Worm (Caenorhabditis elegans) whole organism, L3 larva: ENCODE results near the gene T25D10.1.

ENCODE experiments used
- R02D3.7 ChIP-seq: fragments of 150-350 bp; optimal IDR thresholded peaks from 2 replicates; lab custom pipeline; 2014; ENCODE audit warnings: missing biosample characterization, missing genetic modification characterization
- ZK546.5 ChIP-seq: sonication (generic microtip); optimal IDR thresholded peaks from 2 replicates; lab custom pipeline; 2017; ENCODE audit warnings: missing biosample characterization, missing genetic modification characterization
- aly-2 ChIP-seq: fragments of 150-350 bp; optimal IDR thresholded peaks from 2 replicates; lab custom pipeline; 2014; ENCODE audit warnings: missing biosample characterization, missing genetic modification characterization
- ama-1 ChIP-seq: fragments of 150-350 bp; optimal IDR thresholded peaks from 2 replicates; lab custom pipeline; 2018
- ceh-16 ChIP-seq: sonication (generic microtip); optimal IDR thresholded peaks from 2 replicates; lab custom pipeline; 2017; ENCODE audit warnings: missing biosample characterization, missing genetic modification characterization
- ceh-28 ChIP-seq: fragments of 150-350 bp; optimal IDR thresholded peaks from 2 replicates; lab custom pipeline; 2014; ENCODE audit warnings: missing biosample characterization, missing genetic modification reagents, missing genetic modification characterization
- ceh-82 ChIP-seq: fragments of 150-350 bp; optimal IDR thresholded peaks from 2 replicates; lab custom pipeline; 2014; ENCODE audit warnings: missing biosample characterization, missing genetic modification characterization
- ceh-9 ChIP-seq: sonication (generic microtip); optimal IDR thresholded peaks from 2 replicates; lab custom pipeline; 2018; ENCODE audit warnings: missing biosample characterization, missing genetic modification characterization
- daf-12 ChIP-seq: fragments of 150-350 bp; optimal IDR thresholded peaks from 2 replicates; lab custom pipeline; 2014; ENCODE audit warnings: missing biosample characterization, missing genetic modification reagents, missing genetic modification characterization
- egl-27 ChIP-seq: sonication (generic microtip); optimal IDR thresholded peaks from 4 replicates; lab custom pipeline; 2017; ENCODE audit warnings: missing biosample characterization, missing genetic modification reagents, missing genetic modification characterization
- egl-5 ChIP-seq: fragments of 150-350 bp; optimal IDR thresholded peaks from 2 replicates; lab custom pipeline; 2017; ENCODE audit warnings: missing biosample characterization, missing genetic modification reagents, missing genetic modification characterization, inconsistent platforms
- elt-1 ChIP-seq: fragments of 150-350 bp; optimal IDR thresholded peaks from 2 replicates; lab custom pipeline; 2014; ENCODE audit warnings: missing biosample characterization, missing genetic modification characterization
- elt-2 ChIP-seq: sonication (generic microtip); optimal IDR thresholded peaks from 2 replicates; lab custom pipeline; 2016; ENCODE audit warnings: missing genetic modification reagents, mild to moderate bottlenecking, missing genetic modification characterization, missing compliant biosample characterization
- eor-1 ChIP-seq, 2 experiments: fragments of 150-350 bp; optimal IDR thresholded peaks; 2 replicates each; lab custom pipeline; 2014 to 2018; ENCODE audit warnings: missing biosample characterization in 2 of 2, missing genetic modification characterization in 2 of 2
- fkh-10 ChIP-seq: sonication (generic microtip); optimal IDR thresholded peaks from 2 replicates; lab custom pipeline; 2017; ENCODE audit warnings: missing biosample characterization, missing genetic modification reagents, missing genetic modification characterization
- fos-1 ChIP-seq: fragments of 150-350 bp; optimal IDR thresholded peaks from 2 replicates; lab custom pipeline; 2014; ENCODE audit warnings: missing biosample characterization, missing genetic modification characterization
- hmg-11 ChIP-seq: sonication (generic microtip); optimal IDR thresholded peaks from 2 replicates; lab custom pipeline; 2016; ENCODE audit warnings: missing genetic modification characterization, missing compliant biosample characterization
- lin-15B ChIP-seq: fragments of 150-350 bp; optimal IDR thresholded peaks from 2 replicates; lab custom pipeline; 2014; ENCODE audit warnings: missing biosample characterization, missing genetic modification characterization
- lin-39 ChIP-seq: fragments of 150-350 bp; optimal IDR thresholded peaks from 2 replicates; lab custom pipeline; 2018; ENCODE audit warnings: missing biosample characterization, missing genetic modification reagents, missing genetic modification characterization
- mdl-1 ChIP-seq: fragments of 150-350 bp; optimal IDR thresholded peaks from 2 replicates; lab custom pipeline; 2014; ENCODE audit warnings: missing biosample characterization, missing genetic modification characterization
- nfya-1 ChIP-seq: sonication (generic microtip); optimal IDR thresholded peaks from 2 replicates; lab custom pipeline; 2017; ENCODE audit warnings: missing genetic modification characterization, mild to moderate bottlenecking, missing compliant biosample characterization, antibody characterized with exemption, moderate library complexity; ENCODE audit not compliant: insufficient read depth
- nhr-11 ChIP-seq: fragments of 150-350 bp; optimal IDR thresholded peaks from 2 replicates; lab custom pipeline; 2014; ENCODE audit warnings: missing biosample characterization, missing genetic modification characterization
- nhr-12 ChIP-seq: fragments of 150-350 bp; optimal IDR thresholded peaks from 2 replicates; lab custom pipeline; 2014; ENCODE audit warnings: missing biosample characterization, missing genetic modification characterization
- nhr-23 ChIP-seq: fragments of 150-350 bp; optimal IDR thresholded peaks from 2 replicates; lab custom pipeline; 2014; ENCODE audit warnings: missing biosample characterization, missing genetic modification reagents, missing genetic modification characterization
- nhr-25 ChIP-seq: sonication (generic microtip); optimal IDR thresholded peaks from 2 replicates; lab custom pipeline; 2017; ENCODE audit warnings: missing biosample characterization, missing genetic modification characterization
- nhr-28 ChIP-seq: fragments of 150-350 bp; optimal IDR thresholded peaks from 2 replicates; lab custom pipeline; 2014; ENCODE audit warnings: missing biosample characterization, missing genetic modification characterization
- nhr-43 ChIP-seq: sonication (generic microtip); optimal IDR thresholded peaks from 2 replicates; lab custom pipeline; 2016; ENCODE audit warnings: mild to moderate bottlenecking, missing genetic modification characterization, missing compliant biosample characterization; ENCODE audit not compliant: poor library complexity, severe bottlenecking
- nhr-67 ChIP-seq: fragments of 150-350 bp; optimal IDR thresholded peaks from 2 replicates; lab custom pipeline; 2014; ENCODE audit warnings: missing biosample characterization, missing genetic modification characterization
- nhr-77 ChIP-seq: fragments of 150-350 bp; optimal IDR thresholded peaks from 2 replicates; lab custom pipeline; 2014; ENCODE audit warnings: missing biosample characterization, missing genetic modification characterization
- pha-4 ChIP-seq: fragments of 150-350 bp; optimal IDR thresholded peaks from 2 replicates; lab custom pipeline; 2014; ENCODE audit warnings: missing biosample characterization, missing genetic modification reagents, missing genetic modification characterization
- pqm-1 ChIP-seq: fragments of 150-350 bp; optimal IDR thresholded peaks from 2 replicates; lab custom pipeline; 2017; ENCODE audit warnings: missing biosample characterization, missing genetic modification characterization, inconsistent platforms
- skn-1 ChIP-seq: fragments of 150-350 bp; optimal IDR thresholded peaks from 2 replicates; lab custom pipeline; 2014; ENCODE audit warnings: missing biosample characterization, missing genetic modification characterization
- snpc-4 ChIP-seq: fragments of 150-350 bp; optimal IDR thresholded peaks from 2 replicates; lab custom pipeline; 2014; ENCODE audit warnings: missing biosample characterization, missing genetic modification characterization
- unc-39 ChIP-seq: sonication (generic microtip); optimal IDR thresholded peaks from 4 replicates; lab custom pipeline; 2017; ENCODE audit warnings: missing biosample characterization, missing genetic modification characterization
- unc-62 ChIP-seq: fragments of 150-350 bp; sonication (generic microtip); optimal IDR thresholded peaks from 4 replicates; lab custom pipeline; 2014; ENCODE audit warnings: missing biosample characterization, missing genetic modification reagents, missing genetic modification characterization
- zag-1 ChIP-seq: fragments of 150-350 bp; optimal IDR thresholded peaks from 2 replicates; lab custom pipeline; 2014; ENCODE audit warnings: missing biosample characterization, missing genetic modification characterization
- ztf-11 ChIP-seq: fragments of 150-350 bp; optimal IDR thresholded peaks from 2 replicates; lab custom pipeline; 2014; ENCODE audit warnings: missing biosample characterization, missing genetic modification characterization
- ztf-4 ChIP-seq: fragments of 150-350 bp; optimal IDR thresholded peaks from 2 replicates; lab custom pipeline; 2014; ENCODE audit warnings: missing biosample characterization, missing genetic modification characterization

Gene T25D10.1

DNA sequence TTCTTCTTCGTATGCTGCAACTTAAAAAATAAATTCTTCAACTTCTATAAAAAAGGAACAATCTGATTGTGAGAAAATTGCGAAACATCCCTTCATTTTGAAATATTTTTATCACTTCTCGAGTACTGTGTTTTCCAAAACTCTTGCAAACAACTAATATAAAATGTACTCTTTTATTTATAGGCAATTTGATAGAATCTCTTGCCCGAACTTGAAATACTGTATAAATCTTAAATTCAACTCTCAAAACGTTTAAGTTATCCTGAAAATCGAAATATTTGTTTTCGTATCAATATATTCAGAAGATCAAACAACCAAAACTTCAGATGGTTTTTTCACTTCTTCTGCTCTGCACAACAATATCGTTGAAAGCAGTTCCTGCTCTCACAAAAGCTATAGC lies 16.7 kb upstream of the T25D10.1 start, which contains the start of gene F58F12.4:
TSS of gene F58F12.4 (plus strand) at position 301 of the 400 bp plus-strand sequence.
- TF ChIP-seq pqm-1 (no peak), hmg-11 (tag; lab: Kevin White, UChicago) (no peak), nhr-77 (tag; lab: Kevin White, UChicago) (no peak), ceh-9 (tag; lab: Kevin White, UChicago) (no peak), egl-27 (tag; lab: Kevin White, UChicago) (no peak), snpc-4 (no peak)

DNA sequence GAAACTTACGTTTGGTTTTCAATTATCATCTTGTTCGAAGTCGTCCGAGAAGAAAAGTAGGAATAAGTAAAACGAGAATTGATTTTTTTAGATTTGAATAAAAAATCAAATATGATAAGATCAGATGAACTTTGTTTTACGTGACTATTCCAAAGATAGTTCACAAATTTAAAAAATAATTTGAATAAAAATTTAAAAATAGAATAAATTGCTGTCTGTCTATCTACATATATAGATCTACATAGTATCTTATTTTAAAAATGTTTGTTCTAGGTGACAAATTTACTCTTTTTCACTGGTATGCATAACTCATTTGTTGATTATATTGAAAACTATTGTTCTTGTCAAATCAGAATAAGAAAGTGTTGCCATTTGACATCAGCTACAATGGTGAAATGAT lies 15.3 kb upstream of the T25D10.1 start, which contains the start of gene F58F12.2:
TSS of gene F58F12.2 (minus strand) at position 101 of the 400 bp plus-strand sequence.
- TF ChIP-seq unc-62 (GFP tag; lab: Kevin White, UChicago) (no peak), fkh-10 (GFP tag; lab: Kevin White, UChicago) (no peak), ceh-9 (tag; lab: Kevin White, UChicago) (no peak), pqm-1 (no peak), ceh-28 (tag; lab: Kevin White, UChicago) (no peak), nhr-77 (tag; lab: Kevin White, UChicago) (no peak), pha-4 (no peak), nhr-12 (tag; lab: Kevin White, UChicago) (no peak), skn-1 (tag; lab: Kevin White, UChicago) (no peak), daf-12 (no peak), nhr-43 (tag; lab: Kevin White, UChicago) (no peak), ama-1 (lab: Kevin White, UChicago) (no peak), mdl-1 (no peak), egl-5 (tag; lab: Kevin White, UChicago) (no peak), nhr-28 (tag; lab: Kevin White, UChicago) (no peak), ceh-82 (tag; lab: Kevin White, UChicago) (no peak), lin-15B (tag; lab: Kevin White, UChicago) (no peak), nhr-67 (tag; lab: Kevin White, UChicago) (no peak), ceh-16 (tag; lab: Kevin White, UChicago) (no peak), ztf-11 (tag; lab: Kevin White, UChicago) (no peak)

DNA sequence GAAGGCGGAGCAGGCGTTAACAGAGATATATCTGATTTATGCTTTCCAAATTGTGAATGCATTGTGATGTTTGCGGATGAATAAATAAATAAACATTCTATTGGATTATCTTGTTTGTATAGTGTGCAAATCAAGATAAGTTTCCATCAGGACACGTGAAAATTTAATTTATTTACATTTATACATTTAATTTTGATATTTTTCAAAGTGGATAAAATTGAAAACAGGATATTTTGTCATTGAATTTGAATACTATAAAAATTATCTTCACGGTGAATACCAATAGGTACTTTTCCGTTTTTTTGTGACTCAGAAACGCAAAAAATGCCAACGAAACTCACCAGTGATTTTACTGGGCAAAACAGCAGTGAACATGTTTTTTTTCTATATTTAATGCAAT lies 12.0 kb upstream of the T25D10.1 start, which contains the start of gene F58F12.3:
TSS of gene F58F12.3 (minus strand) at position 101 of the 400 bp plus-strand sequence.
- TF ChIP-seq elt-1 (tag; lab: Kevin White, UChicago) (no peak), nhr-12 (tag; lab: Kevin White, UChicago) (no peak), ama-1 (lab: Kevin White, UChicago) (no peak), mdl-1 (no peak), ZK546.5 (tag; lab: Kevin White, UChicago) (no peak), eor-1 (tag; optimal IDR thresholded peaks at IDR 0.05; lab: Kevin White, UChicago) (no peak), zag-1 (tag; lab: Kevin White, UChicago) (no peak), aly-2 (tag; lab: Kevin White, UChicago) (no peak), nhr-43 (tag; lab: Kevin White, UChicago) (no peak), elt-2 (tag; lab: Kevin White, UChicago) (no peak), unc-62 (GFP tag; lab: Kevin White, UChicago) (no peak), nhr-28 (tag; lab: Kevin White, UChicago) (no peak), skn-1 (tag; lab: Kevin White, UChicago) (no peak), unc-39 (no peak), lin-15B (tag; lab: Kevin White, UChicago) (no peak), lin-39 (tag; lab: Kevin White, UChicago) (no peak), egl-27 (tag; lab: Kevin White, UChicago) (no peak), nhr-11 (no peak)

DNA sequence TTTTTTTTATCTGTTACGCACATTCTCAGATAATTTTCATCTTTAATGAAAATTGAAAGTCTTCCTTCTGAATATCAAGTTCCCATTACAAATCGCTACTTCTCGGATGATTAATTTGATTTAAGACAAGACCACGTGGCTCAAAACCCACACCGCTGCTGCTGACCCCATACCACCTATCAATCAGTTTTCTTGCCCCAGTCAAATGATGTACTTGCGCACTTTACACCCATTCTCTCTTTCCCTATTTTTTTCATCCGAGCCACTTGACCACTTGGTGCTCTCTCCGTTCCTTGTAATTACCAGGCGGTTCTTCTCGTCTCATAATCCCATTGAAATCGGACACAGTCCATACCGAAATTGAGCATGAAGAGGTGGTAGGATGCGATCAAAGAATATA lies 9.2 kb upstream of the T25D10.1 start:
- TF ChIP-seq R02D3.7 (tag; lab: Kevin White, UChicago) (no peak), lin-39 (tag; lab: Kevin White, UChicago) (peak; percentile 50)

DNA sequence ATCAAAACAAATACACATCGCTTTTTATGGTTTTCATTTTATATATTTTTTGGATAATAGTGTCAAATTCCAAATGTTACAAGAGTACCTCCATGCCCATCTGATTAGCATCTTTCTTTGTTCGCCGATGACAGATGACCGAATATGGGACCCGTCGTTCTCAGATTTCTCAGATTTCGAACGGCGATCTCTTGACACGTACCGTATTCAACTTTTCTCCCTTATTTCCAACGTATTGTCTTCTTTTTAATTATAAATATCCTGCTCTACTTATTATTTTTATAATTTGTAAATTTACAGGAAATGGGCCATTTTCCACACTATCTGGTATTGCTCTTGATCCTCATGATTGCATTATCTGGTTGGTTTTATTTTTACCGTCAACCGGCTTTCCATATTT lies 4.8 kb upstream of the T25D10.1 start, which contains the start of gene zig-10:
TSS of gene zig-10 (plus strand) at position 301 of the 400 bp plus-strand sequence.
- TF ChIP-seq ceh-82 (tag; lab: Kevin White, UChicago): no peak
- TF ChIP-seq nhr-12 (tag; lab: Kevin White, UChicago): no peak
- no peak for TF ChIP-seq egl-5 (tag; lab: Kevin White, UChicago)
- no peak for TF ChIP-seq ama-1 (lab: Kevin White, UChicago)
- TF ChIP-seq ztf-11 (tag; lab: Kevin White, UChicago): no peak
- no peak for TF ChIP-seq ZK546.5 (tag; lab: Kevin White, UChicago)
- TF ChIP-seq R02D3.7 (tag; lab: Kevin White, UChicago): no peak
- no peak for TF ChIP-seq daf-12
- TF ChIP-seq nhr-43 (tag; lab: Kevin White, UChicago): no peak
- no peak for TF ChIP-seq ceh-28 (tag; lab: Kevin White, UChicago)
- TF ChIP-seq nhr-25: no peak
- TF ChIP-seq nhr-23: no peak
- no peak for TF ChIP-seq snpc-4
- no peak for TF ChIP-seq fos-1 (tag; lab: Kevin White, UChicago)
- TF ChIP-seq ztf-4: no peak
- TF ChIP-seq lin-15B (tag; lab: Kevin White, UChicago): no peak
- no peak for TF ChIP-seq nfya-1 (tag; lab: Kevin White, UChicago)
- no peak for TF ChIP-seq zag-1 (tag; lab: Kevin White, UChicago)
- TF ChIP-seq unc-39: no peak
